Worm (Caenorhabditis elegans) whole organism, early embryonic: ENCODE measurements around the gene B0524.2.

Experiments
- B0310.2 ChIP-seq: sonication (generic microtip); optimal IDR thresholded peaks from 2 replicates; lab custom pipeline; 2016; ENCODE audit warnings: mild to moderate bottlenecking, missing genetic modification characterization, missing compliant biosample characterization
- ama-1 ChIP-seq: fragments of 150-350 bp; optimal IDR thresholded peaks from 2 replicates; lab custom pipeline; 2014
- flt-1 ChIP-seq: fragments of 200-800 bp; sonication (Bioruptor generic); IDR thresholded peaks from 2 replicates; pipeline ENCODE4 v1.3.6; 2022; ENCODE audit warnings: missing genetic modification characterization, missing compliant biosample characterization
- hmbx-1 ChIP-seq: sonication (generic microtip); optimal IDR thresholded peaks from 2 replicates; lab custom pipeline; 2016; ENCODE audit warnings: mild to moderate bottlenecking, missing genetic modification characterization, missing compliant biosample characterization
- hmg-4 ChIP-seq: fragments of 200-800 bp; sonication (Bioruptor generic); optimal IDR thresholded peaks from 2 replicates; lab custom pipeline; 2018; ENCODE audit warnings: mild to moderate bottlenecking, missing genetic modification characterization, missing compliant biosample characterization
- scrt-1 ChIP-seq: fragments of 200-800 bp; sonication (Bioruptor generic); IDR thresholded peaks from 2 replicates; pipeline ENCODE4 v1.3.6; 2022; ENCODE audit warnings: missing genetic modification characterization, missing compliant biosample characterization
- tbx-37 ChIP-seq: fragments of 200-800 bp; sonication (Bioruptor generic); conservative IDR thresholded peaks from 2 replicates; pipeline ENCODE4 v1.3.6; 2022; ENCODE audit warnings: missing genetic modification reagents, missing genetic modification characterization, missing compliant biosample characterization

DNA sequence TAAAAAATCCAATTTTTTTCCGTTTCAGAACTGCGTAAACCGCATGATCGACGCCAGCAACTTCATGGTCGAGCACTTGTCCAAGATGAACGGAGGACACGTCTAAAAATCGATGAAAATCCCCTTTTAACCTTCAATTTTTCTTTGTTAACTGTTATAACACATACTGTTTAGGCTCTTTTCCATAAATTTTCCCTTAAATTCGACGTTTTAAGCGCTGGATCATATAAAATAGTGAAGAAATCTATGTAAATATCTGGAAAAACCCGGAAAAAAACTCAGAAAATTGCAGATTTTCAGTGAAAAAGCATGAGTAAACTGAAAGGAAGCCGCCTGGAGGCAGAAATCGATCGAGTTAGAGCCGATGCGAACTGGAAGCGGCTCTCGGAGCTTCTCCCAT, 33.7 kb upstream of the B0524.2 start, which contains the start of gene ttc-7:
- no peak for TF ChIP-seq scrt-1 (GFP tag; lab: Robert Waterston, UW)
- no peak for TF ChIP-seq hmbx-1
- no peak for TF ChIP-seq B0310.2
- TF ChIP-seq tbx-37, result no peak
- TF ChIP-seq ama-1, result no peak
- TF ChIP-seq flt-1 (GFP tag; lab: Robert Waterston, UW), result no peak
- TF ChIP-seq hmg-4 (GFP tag; lab: Kevin White, UChicago), result no peak
